Fruit fly (Drosophila melanogaster) whole organism, adult: ENCODE results near the gene mRF1.

Experiments
- CG11617 ChIP-seq: fragments of 200-800 bp; sonication (Bioruptor generic); optimal IDR thresholded peaks from 2 replicates; lab custom pipeline; 2017; ENCODE audit warnings: mild to moderate bottlenecking, missing biosample characterization, missing genetic modification reagents, missing genetic modification characterization
- CG12768 ChIP-seq: fragments of 200-800 bp; sonication (Bioruptor generic); optimal IDR thresholded peaks from 2 replicates; lab custom pipeline; 2017; ENCODE audit warnings: missing biosample characterization, missing genetic modification characterization, mild to moderate bottlenecking, moderate library complexity, missing genetic modification reagents
- CG14711 ChIP-seq: fragments of 200-800 bp; sonication (Bioruptor generic); optimal IDR thresholded peaks from 2 replicates; lab custom pipeline; 2018; ENCODE audit warnings: missing biosample characterization, mild to moderate bottlenecking, missing genetic modification characterization, moderate library complexity
- CG1620 ChIP-seq: fragments of 200-800 bp; sonication (Bioruptor generic); optimal IDR thresholded peaks from 2 replicates; lab custom pipeline; 2016; ENCODE audit warnings: missing biosample characterization, missing genetic modification characterization
- CG33017 ChIP-seq: fragments of 200-800 bp; sonication (Bioruptor generic); optimal IDR thresholded peaks from 2 replicates; lab custom pipeline; 2018; ENCODE audit warnings: missing biosample characterization, mild to moderate bottlenecking, missing genetic modification characterization, moderate library complexity
- CG5204 ChIP-seq: fragments of 200-800 bp; sonication (Bioruptor generic); optimal IDR thresholded peaks from 2 replicates; lab custom pipeline; 2016; ENCODE audit warnings: missing biosample characterization, missing genetic modification characterization
- CG7045 ChIP-seq: fragments of 200-800 bp; sonication (Bioruptor generic); optimal IDR thresholded peaks from 2 replicates; lab custom pipeline; 2017; ENCODE audit warnings: missing biosample characterization, mild to moderate bottlenecking, missing genetic modification characterization
- CG7101 ChIP-seq: fragments of 200-800 bp; sonication (Bioruptor generic); optimal IDR thresholded peaks from 2 replicates; lab custom pipeline; 2018; ENCODE audit warnings: missing biosample characterization, mild to moderate bottlenecking, missing genetic modification characterization, moderate library complexity
- Clk ChIP-seq: fragments of 200-800 bp; sonication (Bioruptor generic); optimal IDR thresholded peaks from 2 replicates; lab custom pipeline; 2017; ENCODE audit warnings: missing biosample characterization, missing genetic modification characterization
- Crg-1 ChIP-seq: fragments of 200-800 bp; sonication (Bioruptor generic); optimal IDR thresholded peaks from 2 replicates; lab custom pipeline; 2016; ENCODE audit warnings: missing biosample characterization, missing genetic modification characterization
- Hr96 ChIP-seq: fragments of 200-800 bp; sonication (Bioruptor generic); optimal IDR thresholded peaks from 2 replicates; lab custom pipeline; 2016; ENCODE audit warnings: missing biosample characterization, missing genetic modification characterization
- Mnt ChIP-seq: fragments of 200-800 bp; sonication (Bioruptor generic); optimal IDR thresholded peaks from 2 replicates; lab custom pipeline; 2016; ENCODE audit warnings: missing biosample characterization, mild to moderate bottlenecking, missing genetic modification characterization
- bab1 ChIP-seq: fragments of 200-800 bp; sonication (Bioruptor generic); optimal IDR thresholded peaks from 3 replicates; lab custom pipeline; 2019; ENCODE audit warnings: missing biosample characterization, mild to moderate bottlenecking, missing genetic modification characterization, moderate library complexity
- cic ChIP-seq: fragments of 200-800 bp; sonication (Bioruptor generic); optimal IDR thresholded peaks from 2 replicates; lab custom pipeline; 2017; ENCODE audit warnings: missing biosample characterization, mild to moderate bottlenecking, missing genetic modification characterization, moderate library complexity
- cnc ChIP-seq, 2 experiments: fragments of >200 bp; optimal IDR thresholded peaks; 2 replicates each; lab custom pipeline; 2017
- kay ChIP-seq: fragments of 200-800 bp; sonication (Bioruptor generic); peaks from one replicate; lab custom pipeline; 2016; ENCODE audit warnings: missing biosample characterization, missing genetic modification characterization, borderline replicate concordance
- ovo ChIP-seq: fragments of 200-800 bp; sonication (Bioruptor generic); optimal IDR thresholded peaks from 2 replicates; lab custom pipeline; 2016; ENCODE audit warnings: missing biosample characterization, missing genetic modification characterization
- pad ChIP-seq: fragments of 200-800 bp; sonication (Bioruptor generic); optimal IDR thresholded peaks from 3 replicates; lab custom pipeline; 2017; ENCODE audit warnings: missing biosample characterization, missing genetic modification characterization, mild to moderate bottlenecking, moderate library complexity, missing genetic modification reagents
- tj ChIP-seq: fragments of 200-800 bp; sonication (Bioruptor generic); optimal IDR thresholded peaks from 3 replicates; lab custom pipeline; 2017; ENCODE audit warnings: missing biosample characterization, mild to moderate bottlenecking, missing genetic modification characterization, moderate library complexity
- toe ChIP-seq: fragments of 200-800 bp; sonication (Bioruptor generic); optimal IDR thresholded peaks from 2 replicates; lab custom pipeline; 2016; ENCODE audit warnings: missing biosample characterization, missing genetic modification characterization

The mRF1 gene

DNA sequence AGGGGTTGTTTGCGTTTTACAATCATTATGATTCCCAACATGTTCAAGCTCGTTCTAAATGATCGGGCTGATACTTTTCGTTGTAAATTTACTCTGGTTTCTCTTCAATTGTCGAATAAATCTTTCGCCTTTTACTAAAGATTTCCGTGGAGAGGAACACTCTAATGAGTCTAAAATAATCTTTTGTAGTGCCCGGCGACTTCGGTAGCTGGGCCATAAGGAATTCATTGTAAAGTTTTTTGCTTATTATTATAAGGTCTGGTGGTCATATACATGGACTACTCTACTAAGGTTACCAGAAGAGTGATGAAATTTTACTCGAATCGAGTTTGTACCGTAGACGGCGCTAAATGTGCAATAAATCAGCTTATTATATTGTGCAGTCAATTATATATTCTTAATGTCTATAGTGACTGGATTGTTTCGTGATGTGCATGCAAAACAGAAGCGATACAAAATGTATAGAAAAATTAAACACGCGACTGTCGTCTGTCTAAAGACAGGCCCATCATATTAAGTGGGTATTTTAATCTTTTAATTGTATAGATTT lies 25.1 kb downstream of the mRF1 start:
- no peak for TF ChIP-seq CG1620 (GFP tag; lab: Kevin White, UChicago)
- TF ChIP-seq CG5204 (GFP tag; lab: Kevin White, UChicago) = no peak
- no peak for TF ChIP-seq CG33017 (tag; lab: Kevin White, UChicago)
- TF ChIP-seq toe (GFP tag; lab: Kevin White, UChicago) = no peak
- no peak for TF ChIP-seq CG14711 (tag; lab: Kevin White, UChicago)
- TF ChIP-seq CG7045 (GFP tag; lab: Kevin White, UChicago) = no peak
- no peak for TF ChIP-seq ovo (GFP tag; lab: Kevin White, UChicago)
- no peak for TF ChIP-seq Crg-1 (GFP tag; lab: Kevin White, UChicago)
- TF ChIP-seq Hr96 (GFP tag; lab: Kevin White, UChicago) = no peak
- no peak for TF ChIP-seq pad (GFP tag; lab: Kevin White, UChicago)
- TF ChIP-seq CG12768 = no peak
- no peak for TF ChIP-seq Clk
- no peak for TF ChIP-seq bab1 (GFP tag; lab: Kevin White, UChicago)

- peak; percentile 24 for TF ChIP-seq kay (GFP tag; lab: Kevin White, UChicago)
- no peak for TF ChIP-seq Clk
Observed at dm6 chr2L:13245855-13246645, 26.3 kb downstream of the mRF1 start, which contains the start of gene CG16820. TSS of gene CG16820 (plus strand) at chr2L:13246232.

dm6 chr2L:13251167-13251566 lies 31.4 kb downstream of the mRF1 start:
- TF ChIP-seq toe (GFP tag; lab: Kevin White, UChicago) = no peak
- TF ChIP-seq CG7045 (GFP tag; lab: Kevin White, UChicago) = no peak
- TF ChIP-seq CG12768 = no peak
- no peak for TF ChIP-seq CG11617 (GFP tag; lab: Kevin White, UChicago)
- no peak for TF ChIP-seq CG1620 (GFP tag; lab: Kevin White, UChicago)
- no peak for TF ChIP-seq Mnt (GFP tag; lab: Kevin White, UChicago)
- TF ChIP-seq CG33017 (tag; lab: Kevin White, UChicago) = no peak
- no peak for TF ChIP-seq Hr96 (GFP tag; lab: Kevin White, UChicago)
- no peak for TF ChIP-seq cnc (optimal IDR thresholded peaks at IDR 0.05; lab: Kevin White, UChicago)
- TF ChIP-seq kay (GFP tag; lab: Kevin White, UChicago) = no peak
- no peak for TF ChIP-seq CG5204 (GFP tag; lab: Kevin White, UChicago)
- TF ChIP-seq CG7101 (tag; lab: Kevin White, UChicago) = no peak
- TF ChIP-seq cic (GFP tag; lab: Kevin White, UChicago) = no peak

dm6 chr2L:13257177-13257576 lies 37.4 kb downstream of the mRF1 start, which contains the start of gene Naa20B:
TSS of gene Naa20B (plus strand) at chr2L:13257477.
- TF ChIP-seq tj (GFP tag; lab: Kevin White, UChicago) = no peak
- TF ChIP-seq ovo (GFP tag; lab: Kevin White, UChicago) = no peak
- no peak for TF ChIP-seq CG11617 (GFP tag; lab: Kevin White, UChicago)
- no peak for TF ChIP-seq bab1 (GFP tag; lab: Kevin White, UChicago)
- TF ChIP-seq toe (GFP tag; lab: Kevin White, UChicago) = no peak
- TF ChIP-seq cic (GFP tag; lab: Kevin White, UChicago) = no peak
- TF ChIP-seq CG33017 (tag; lab: Kevin White, UChicago) = no peak
- no peak for TF ChIP-seq Hr96 (GFP tag; lab: Kevin White, UChicago)
- no peak for TF ChIP-seq pad (GFP tag; lab: Kevin White, UChicago)
- TF ChIP-seq CG7101 (tag; lab: Kevin White, UChicago) = no peak
- no peak for TF ChIP-seq cnc (optimal IDR thresholded peaks at IDR 0.05; lab: Kevin White, UChicago)
- no peak for TF ChIP-seq Clk
- no peak for TF ChIP-seq Mnt (GFP tag; lab: Kevin White, UChicago)
- no peak for TF ChIP-seq Crg-1 (GFP tag; lab: Kevin White, UChicago)
- no peak for TF ChIP-seq kay (GFP tag; lab: Kevin White, UChicago)
- TF ChIP-seq CG7045 (GFP tag; lab: Kevin White, UChicago) = no peak
- TF ChIP-seq CG1620 (GFP tag; lab: Kevin White, UChicago) = no peak

dm6 chr2L:13258702-13259101 lies 38.9 kb downstream of the mRF1 start:
- no peak for TF ChIP-seq CG5204 (GFP tag; lab: Kevin White, UChicago)
- no peak for TF ChIP-seq CG33017 (tag; lab: Kevin White, UChicago)
- no peak for TF ChIP-seq tj (GFP tag; lab: Kevin White, UChicago)
- TF ChIP-seq CG7045 (GFP tag; lab: Kevin White, UChicago) = no peak
- no peak for TF ChIP-seq cic (GFP tag; lab: Kevin White, UChicago)
- TF ChIP-seq kay (GFP tag; lab: Kevin White, UChicago) = no peak
- TF ChIP-seq bab1 (GFP tag; lab: Kevin White, UChicago) = no peak
- TF ChIP-seq Hr96 (GFP tag; lab: Kevin White, UChicago) = no peak
- TF ChIP-seq Clk = no peak

DNA sequence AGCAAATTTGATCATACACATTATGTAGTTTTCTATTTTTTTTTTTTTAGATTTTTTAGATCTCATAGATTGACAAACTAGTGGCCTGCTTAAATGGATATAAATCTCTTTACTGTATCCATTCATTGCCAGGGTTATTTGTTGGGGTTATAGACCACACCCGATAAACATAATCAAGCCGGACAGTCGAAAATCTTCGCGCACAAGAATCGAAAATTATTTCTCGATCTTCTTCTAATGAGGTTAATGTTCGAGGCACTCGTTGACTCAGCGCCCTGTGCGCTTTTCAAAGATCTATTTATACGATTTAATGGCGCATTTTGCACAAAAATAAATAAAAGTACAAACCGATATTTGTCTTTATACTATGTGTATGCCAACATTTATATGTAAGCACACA lies 39.9 kb downstream of the mRF1 start, which contains the start of gene CG31730:
Gene CG31730 (minus strand): TSS at position 101 of the 400 bp plus-strand sequence.
- TF ChIP-seq kay (GFP tag; lab: Kevin White, UChicago) = no peak
- no peak for TF ChIP-seq Clk
- TF ChIP-seq toe (GFP tag; lab: Kevin White, UChicago) = no peak
- no peak for TF ChIP-seq CG12768
- TF ChIP-seq CG11617 (GFP tag; lab: Kevin White, UChicago) = no peak
- TF ChIP-seq Hr96 (GFP tag; lab: Kevin White, UChicago) = no peak
